Worm (Caenorhabditis elegans): ENCODE data around the gene cpx-2.

DNA sequence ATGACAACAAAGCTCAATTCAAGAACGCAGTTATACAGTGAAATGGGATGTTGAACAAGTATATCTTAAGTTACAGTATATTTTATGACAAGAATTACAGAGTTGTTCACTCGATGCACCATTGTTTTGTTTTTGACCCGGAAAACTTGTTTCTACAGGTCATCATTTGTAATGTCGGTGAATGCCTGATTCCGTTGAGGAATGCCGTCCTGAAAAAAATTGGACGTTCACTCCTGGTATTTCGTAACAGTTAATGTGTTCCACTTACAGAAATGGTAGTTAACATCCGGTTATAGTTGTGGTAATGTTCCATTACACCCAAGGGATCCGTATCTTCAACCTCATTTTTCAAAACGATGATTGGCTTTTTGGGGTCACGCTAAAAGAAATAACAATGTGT, 45.4 kb upstream of the cpx-2 start:
- TF ChIP-seq nhr-237 (tag; optimal IDR thresholded peaks at IDR 0.05) (no peak), ztf-4 (tag; optimal IDR thresholded peaks at IDR 0.05) (no peak), elt-3 (tag; optimal IDR thresholded peaks at IDR 0.05) (no peak)

All from whole organism, L2 larva.